Fruit fly (Drosophila melanogaster) whole organism, embryonic: ENCODE results near the gene klar.
A peak's percentile ranks its signal among the peaks of the same experiment; 100 is the strongest.

ENCODE experiments used
- Ada2b ChIP-seq: fragments of 200-800 bp; sonication (Bioruptor generic); IDR thresholded peaks from 2 replicates; pipeline ENCODE4 v1.3.6; 2022; ENCODE audit warnings: missing biosample characterization, missing genetic modification characterization
- B-H1 ChIP-seq: fragments of 200-800 bp; sonication (Bioruptor generic); IDR thresholded peaks from 3 replicates; pipeline ENCODE4 v1.3.6; 2022; ENCODE audit warnings: missing biosample characterization, missing genetic modification characterization
- B-H2 ChIP-seq: fragments of 200-800 bp; sonication (Bioruptor generic); optimal IDR thresholded peaks from 2 replicates; lab custom pipeline; 2018; ENCODE audit warnings: missing biosample characterization, mild to moderate bottlenecking, missing genetic modification characterization
- Bteb2 ChIP-seq: fragments of 200-800 bp; sonication (Bioruptor generic); optimal IDR thresholded peaks from 2 replicates; lab custom pipeline; 2016; ENCODE audit warnings: missing biosample characterization, missing genetic modification characterization
- CG10321 ChIP-seq: fragments of 200-800 bp; sonication (Bioruptor generic); IDR thresholded peaks from 2 replicates; pipeline ENCODE4 v1.3.6; 2022; ENCODE audit warnings: missing biosample characterization, missing genetic modification characterization
- CG10565 ChIP-seq: fragments of 200-800 bp; sonication (Bioruptor generic); optimal IDR thresholded peaks from 3 replicates; lab custom pipeline; 2016; ENCODE audit warnings: missing biosample characterization, mild to moderate bottlenecking, missing genetic modification characterization
- CG11456 ChIP-seq: fragments of 200-800 bp; sonication (Bioruptor generic); IDR thresholded peaks from 3 replicates; pipeline ENCODE4 v1.3.6; 2022; ENCODE audit warnings: missing biosample characterization, missing genetic modification characterization
- CG14050 ChIP-seq: fragments of 200-800 bp; sonication (Bioruptor generic); IDR thresholded peaks from 3 replicates; pipeline ENCODE4 v1.3.6; 2022; ENCODE audit warnings: missing biosample characterization, missing genetic modification characterization
- CG14860 ChIP-seq: fragments of 200-800 bp; sonication (Bioruptor generic); IDR thresholded peaks from 3 replicates; pipeline ENCODE4 v1.3.6; 2022; ENCODE audit warnings: missing biosample characterization, missing genetic modification characterization; ENCODE audit not compliant: partially characterized antibody
- CG15479 ChIP-seq: fragments of 200-800 bp; sonication (Bioruptor generic); optimal IDR thresholded peaks from 3 replicates; lab custom pipeline; 2019; ENCODE audit warnings: missing biosample characterization, mild to moderate bottlenecking, missing genetic modification characterization, moderate library complexity
- CG16815 ChIP-seq: fragments of 200-800 bp; sonication (Bioruptor generic); optimal IDR thresholded peaks from 3 replicates; lab custom pipeline; 2017; ENCODE audit warnings: missing biosample characterization, mild to moderate bottlenecking, missing genetic modification characterization
- CG16863 ChIP-seq: fragments of 200-800 bp; sonication (Bioruptor generic); optimal IDR thresholded peaks from 3 replicates; lab custom pipeline; 2016; ENCODE audit warnings: missing biosample characterization, missing genetic modification characterization
- CG17568 ChIP-seq: fragments of 200-800 bp; sonication (Bioruptor generic); optimal IDR thresholded peaks from 2 replicates; lab custom pipeline; 2018; ENCODE audit warnings: missing biosample characterization, mild to moderate bottlenecking, missing genetic modification characterization, moderate library complexity
- CG2199 ChIP-seq: fragments of 200-800 bp; sonication (Bioruptor generic); IDR thresholded peaks from 3 replicates; pipeline ENCODE4 v1.3.6; 2022; ENCODE audit warnings: missing biosample characterization, missing genetic modification characterization
- CG31365 ChIP-seq: fragments of 200-800 bp; sonication (Bioruptor generic); optimal IDR thresholded peaks from 2 replicates; lab custom pipeline; 2018; ENCODE audit warnings: missing biosample characterization, mild to moderate bottlenecking, missing genetic modification characterization
- CG3163 ChIP-seq: fragments of 200-800 bp; sonication (Bioruptor generic); optimal IDR thresholded peaks from 3 replicates; lab custom pipeline; 2016; ENCODE audit warnings: missing biosample characterization, missing genetic modification characterization
- CG34224 ChIP-seq: fragments of 200-800 bp; sonication (Bioruptor generic); IDR thresholded peaks from 3 replicates; pipeline ENCODE4 v1.3.6; 2022; ENCODE audit warnings: missing biosample characterization, missing genetic modification characterization; ENCODE audit not compliant: partially characterized antibody
- CG34422 ChIP-seq: fragments of 200-800 bp; sonication (Bioruptor generic); IDR thresholded peaks from 3 replicates; pipeline ENCODE4 v1.3.6; 2022; ENCODE audit warnings: missing biosample characterization, missing genetic modification characterization
- CG3726 ChIP-seq: fragments of 200-800 bp; sonication (Bioruptor generic); IDR thresholded peaks from 3 replicates; pipeline ENCODE4, ENCODE4 v1.3.6; 2022; ENCODE audit warnings: missing biosample characterization, missing genetic modification characterization
- CG4820 ChIP-seq: fragments of 200-800 bp; sonication (Bioruptor generic); optimal IDR thresholded peaks from 3 replicates; lab custom pipeline; 2016; ENCODE audit warnings: missing biosample characterization, missing genetic modification characterization
- CG4854 ChIP-seq: fragments of 200-800 bp; sonication (Bioruptor generic); optimal IDR thresholded peaks from 2 replicates; lab custom pipeline; 2016; ENCODE audit warnings: missing biosample characterization, missing genetic modification characterization, inconsistent platforms
- CG6765 ChIP-seq: fragments of 200-800 bp; sonication (Bioruptor generic); optimal IDR thresholded peaks from 3 replicates; lab custom pipeline; 2017; ENCODE audit warnings: missing biosample characterization, mild to moderate bottlenecking, missing genetic modification characterization
- CG6854 ChIP-seq: fragments of 200-800 bp; sonication (Bioruptor generic); optimal IDR thresholded peaks from 3 replicates; lab custom pipeline; 2017; ENCODE audit warnings: missing biosample characterization, mild to moderate bottlenecking, missing genetic modification characterization
- CG8944 ChIP-seq: fragments of 200-800 bp; sonication (Bioruptor generic); optimal IDR thresholded peaks from 3 replicates; lab custom pipeline; 2016; ENCODE audit warnings: missing biosample characterization, missing genetic modification characterization
- CG9437 ChIP-seq: fragments of 200-800 bp; sonication (Bioruptor generic); optimal IDR thresholded peaks from 2 replicates; lab custom pipeline; 2018; ENCODE audit warnings: missing biosample characterization, mild to moderate bottlenecking, missing genetic modification characterization
- Dek ChIP-seq: fragments of 200-800 bp; sonication (Bioruptor generic); optimal IDR thresholded peaks from 3 replicates; lab custom pipeline; 2019; ENCODE audit warnings: missing biosample characterization, mild to moderate bottlenecking, missing genetic modification characterization, moderate library complexity
- E2f2 ChIP-seq: fragments of 200-800 bp; sonication (Bioruptor generic); IDR thresholded peaks from 2 replicates; pipeline ENCODE4 v1.3.6; 2022; ENCODE audit warnings: missing biosample characterization, missing genetic modification characterization
- Lpt ChIP-seq: fragments of >200 bp; optimal IDR thresholded peaks from 2 replicates; lab custom pipeline; 2018; ENCODE audit warnings: missing biosample characterization, missing genetic modification characterization
- Mrtf ChIP-seq: fragments of 200-800 bp; sonication (Bioruptor generic); IDR thresholded peaks from 3 replicates; pipeline ENCODE4 v1.3.6; 2022; ENCODE audit warnings: missing biosample characterization, missing genetic modification characterization
- NfI ChIP-seq: fragments of 200-800 bp; sonication (Bioruptor generic); optimal IDR thresholded peaks from 3 replicates; lab custom pipeline; 2018; ENCODE audit warnings: missing biosample characterization, mild to moderate bottlenecking, missing genetic modification characterization, moderate library complexity
- Opbp ChIP-seq: fragments of 200-800 bp; sonication (Bioruptor generic); IDR thresholded peaks from 3 replicates; pipeline ENCODE4 v1.3.6; 2022; ENCODE audit warnings: missing biosample characterization, missing genetic modification characterization; ENCODE audit not compliant: partially characterized antibody
- Sin3A ChIP-seq: fragments of >200 bp; optimal IDR thresholded peaks from 2 replicates; lab custom pipeline; 2018
- Tbp ChIP-seq: fragments of >200 bp; optimal IDR thresholded peaks from 2 replicates; lab custom pipeline; 2018; ENCODE audit warnings: missing biosample characterization, missing genetic modification characterization
- Usf ChIP-seq: fragments of 200-800 bp; sonication (Bioruptor generic); optimal IDR thresholded peaks from 2 replicates; lab custom pipeline; 2017; ENCODE audit warnings: missing genotype, missing biosample characterization, missing genetic modification characterization
- aop ChIP-seq: fragments of 200-800 bp; sonication (Bioruptor generic); IDR thresholded peaks from 2 replicates; pipeline ENCODE4 v1.3.6; 2022; ENCODE audit warnings: missing biosample characterization, missing genetic modification characterization
- ara ChIP-seq: fragments of 200-800 bp; sonication (Bioruptor generic); IDR thresholded peaks from 2 replicates; pipeline ENCODE4 v1.3.6; 2022; ENCODE audit warnings: missing biosample characterization, missing genetic modification characterization
- bsh ChIP-seq, 2 experiments: fragments of 200-800 bp; sonication (Bioruptor generic); optimal IDR thresholded peaks; 2 replicates each; lab custom pipeline; 2017 to 2018; ENCODE audit warnings: mild to moderate bottlenecking in 2 of 2, missing biosample characterization in 2 of 2, missing genetic modification characterization in 2 of 2, moderate library complexity in 1 of 2
- cas ChIP-seq: fragments of 200-800 bp; sonication (Bioruptor generic); IDR thresholded peaks from 2 replicates; pipeline ENCODE4 v1.3.6; 2022; ENCODE audit warnings: missing biosample characterization, missing genetic modification characterization
- chn ChIP-seq: fragments of 200-800 bp; sonication (Bioruptor generic); optimal IDR thresholded peaks from 2 replicates; lab custom pipeline; 2016; ENCODE audit warnings: missing biosample characterization, missing genetic modification characterization
- corto ChIP-seq: fragments of 200-800 bp; sonication (Bioruptor generic); optimal IDR thresholded peaks from 2 replicates; lab custom pipeline; 2016; ENCODE audit warnings: missing biosample characterization, mild to moderate bottlenecking, missing genetic modification characterization, moderate library complexity
- eve ChIP-seq, 2 experiments: fragments of >200 bp; optimal IDR thresholded peaks; 2 replicates each; lab custom pipeline; 2017; ENCODE audit warnings: missing biosample characterization in 2 of 2, missing genetic modification characterization in 2 of 2
- fd96Cb ChIP-seq: fragments of 200-800 bp; sonication (Bioruptor generic); optimal IDR thresholded peaks from 2 replicates; lab custom pipeline; 2018; ENCODE audit warnings: missing biosample characterization, mild to moderate bottlenecking, missing genetic modification characterization, moderate library complexity
- gcm ChIP-seq: fragments of 200-800 bp; sonication (Bioruptor generic); optimal IDR thresholded peaks from 2 replicates; lab custom pipeline; 2019; ENCODE audit warnings: missing biosample characterization, mild to moderate bottlenecking, missing genetic modification characterization, moderate library complexity
- klu ChIP-seq: fragments of 200-800 bp; sonication (Bioruptor generic); IDR thresholded peaks from 2 replicates; pipeline ENCODE4 v1.3.6; 2022; ENCODE audit warnings: missing biosample characterization, missing genetic modification characterization
- nerfin-1 ChIP-seq: fragments of 200-800 bp; sonication (Bioruptor generic); optimal IDR thresholded peaks from 3 replicates; lab custom pipeline; 2019; ENCODE audit warnings: missing biosample characterization, mild to moderate bottlenecking, missing genetic modification characterization, moderate library complexity
- pho ChIP-seq: fragments of 200-800 bp; sonication (Bioruptor generic); optimal IDR thresholded peaks from 2 replicates; lab custom pipeline; 2016; ENCODE audit warnings: missing biosample characterization, missing genetic modification characterization
- pnt ChIP-seq: fragments of 200-800 bp; sonication (Bioruptor generic); optimal IDR thresholded peaks from 3 replicates; lab custom pipeline; 2016; ENCODE audit warnings: missing biosample characterization, missing genetic modification characterization
- salm ChIP-seq: fragments of 200-800 bp; sonication (Bioruptor generic); optimal IDR thresholded peaks from 2 replicates; lab custom pipeline; 2018; ENCODE audit warnings: missing biosample characterization, mild to moderate bottlenecking, missing genetic modification characterization
- tgo ChIP-seq: fragments of 200-800 bp; sonication (Bioruptor generic); IDR thresholded peaks from 3 replicates; pipeline ENCODE4 v1.3.6; 2022; ENCODE audit warnings: missing biosample characterization, missing genetic modification characterization
- tx ChIP-seq: fragments of 200-800 bp; sonication (Bioruptor generic); optimal IDR thresholded peaks from 2 replicates; lab custom pipeline; 2016; ENCODE audit warnings: missing biosample characterization, missing genetic modification characterization
- wor ChIP-seq: fragments of 200-800 bp; sonication (Bioruptor generic); IDR thresholded peaks from 2 replicates; pipeline ENCODE4 v1.3.6; 2022; ENCODE audit warnings: missing biosample characterization, missing genetic modification characterization

The klar gene

DNA sequence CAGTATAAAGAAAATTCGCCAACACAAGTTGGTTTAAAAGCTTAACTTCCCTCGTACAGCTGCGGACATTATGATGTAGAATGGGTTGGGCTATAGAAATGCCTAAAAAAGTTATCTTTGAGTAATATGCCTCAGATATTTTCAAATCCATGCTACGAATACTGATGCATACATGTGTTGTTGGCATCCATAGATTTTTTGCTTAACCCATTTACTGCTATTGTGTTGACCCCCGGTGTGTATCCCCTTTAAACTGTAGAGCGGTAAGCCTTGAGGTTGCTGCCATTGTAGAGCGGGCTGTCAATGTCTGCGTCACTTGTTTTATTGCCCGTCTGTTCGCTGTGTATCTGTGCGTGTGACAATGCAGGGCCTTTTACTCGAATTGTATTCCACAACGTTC is 12.5 kb upstream of the klar start (continued):
- TF ChIP-seq fd96Cb (tag; lab: Kevin White, UChicago) (peak; percentile 65), CG2199 (GFP tag; lab: Robert Waterston, UW) (0 out of 3 replicates have a peak, but pooled peaks have one; percentile 62), tx (GFP tag; lab: Kevin White, UChicago) (peak; percentile 62), chn (GFP tag; lab: Kevin White, UChicago) (peak; percentile 69), Tbp (GFP tag; lab: Kevin White, UChicago) (no peak), CG4854 (GFP tag; lab: Kevin White, UChicago) (peak; percentile 43), CG14860 (GFP tag; lab: Robert Waterston, UW) (no peak), CG10321 (GFP tag; lab: Robert Waterston, UW) (no peak), Opbp (GFP tag; lab: Robert Waterston, UW) (no peak), CG11456 (GFP tag; lab: Robert Waterston, UW) (peak; percentile 76; the same call in 1 of the 3 replicates), CG6765 (peak; percentile 34), pnt (peak; percentile 66), bsh (GFP tag; optimal IDR thresholded peaks at IDR 0.05; lab: Kevin White, UChicago) (peak; percentile 17 to 68), E2f2 (GFP tag; lab: Robert Waterston, UW) (peak; percentile 44), CG3726 (peak; percentile 58; the same call in 1 of the 3 replicates), B-H2 (GFP tag; lab: Kevin White, UChicago) (no peak), CG34422 (peak; percentile 74), CG10565 (GFP tag; lab: Kevin White, UChicago) (no peak), klu (GFP tag; lab: Robert Waterston, UW) (0 out of 2 replicates have a peak, but pooled peaks have one; percentile 25), CG34224 (GFP tag; lab: Robert Waterston, UW) (no peak), corto (GFP tag; lab: Kevin White, UChicago) (peak; percentile 78), B-H1 (GFP tag; lab: Robert Waterston, UW) (peak; percentile 68), Mrtf (GFP tag; lab: Robert Waterston, UW) (peak; percentile 59; the same call in 1 of the 3 replicates), CG8944 (peak; percentile 65), CG17568 (GFP tag; lab: Kevin White, UChicago) (peak; percentile 22), Dek (tag; lab: Kevin White, UChicago) (peak; percentile 59), CG9437 (peak; percentile 54), CG16863 (GFP tag; lab: Kevin White, UChicago) (peak; percentile 60), CG4820 (GFP tag; lab: Kevin White, UChicago) (peak; percentile 49), Sin3A (lab: Kevin White, UChicago) (no peak), Usf (GFP tag; lab: Kevin White, UChicago) (peak; percentile 38), ara (peak; percentile 74), Lpt (GFP tag; lab: Kevin White, UChicago) (no peak), NfI (GFP tag; lab: Kevin White, UChicago) (peak; percentile 72), CG6854 (peak; percentile 52), wor (GFP tag; lab: Robert Waterston, UW) (peak; percentile 43), CG16815 (GFP tag; lab: Kevin White, UChicago) (peak; percentile 16), CG3163 (peak; percentile 34), aop (GFP tag; lab: Robert Waterston, UW) (0 out of 2 replicates have a peak, but pooled peaks have one; percentile 4), Ada2b (GFP tag; lab: Robert Waterston, UW) (peak; percentile 84), CG31365 (tag; lab: Kevin White, UChicago) (peak; percentile 49), eve (GFP tag; optimal IDR thresholded peaks at IDR 0.05; lab: Kevin White, UChicago) (peak in 1 of 2 experiments; percentile 91), CG15479 (no peak), pho (peak; percentile 45), CG14050 (GFP tag; lab: Robert Waterston, UW) (peak; percentile 64; the same call in 2 of the 3 replicates), salm (peak; percentile 61), Bteb2 (GFP tag; lab: Kevin White, UChicago) (peak; percentile 64), gcm (peak; percentile 50), tgo (GFP tag; lab: Robert Waterston, UW) (peak; percentile 76), nerfin-1 (tag; lab: Kevin White, UChicago) (peak; percentile 37), cas (GFP tag; lab: Robert Waterston, UW) (0 out of 2 replicates have a peak, but pooled peaks have one; percentile 37)
